Worm (Caenorhabditis elegans) whole organism, early embryonic: Measurements from ENCODE around the gene arrd-15.

Experiments
- B0310.2 ChIP-seq: sonication (generic microtip); optimal IDR thresholded peaks from 2 replicates; lab custom pipeline; 2016; ENCODE audit warnings: mild to moderate bottlenecking, missing genetic modification characterization, missing compliant biosample characterization
- F13C5.2 ChIP-seq: sonication (generic microtip); optimal IDR thresholded peaks from 2 replicates; lab custom pipeline; 2017; ENCODE audit warnings: mild to moderate bottlenecking, missing genetic modification characterization, inconsistent platforms, missing compliant biosample characterization
- aly-1 ChIP-seq: sonication (generic microtip); optimal IDR thresholded peaks from 2 replicates; lab custom pipeline; 2016; ENCODE audit warnings: missing genetic modification characterization, missing compliant biosample characterization
- ama-1 ChIP-seq: fragments of 150-350 bp; optimal IDR thresholded peaks from 2 replicates; lab custom pipeline; 2014
- ceh-13 ChIP-seq: fragments of 200-800 bp; sonication (Bioruptor generic); optimal IDR thresholded peaks from 2 replicates; lab custom pipeline; 2018; ENCODE audit warnings: mild to moderate bottlenecking, missing genetic modification characterization, missing compliant biosample characterization
- ceh-36 ChIP-seq: sonication (generic microtip); optimal IDR thresholded peaks from 2 replicates; lab custom pipeline; 2016; ENCODE audit warnings: missing genetic modification characterization, inconsistent platforms, missing compliant biosample characterization
- ets-7 ChIP-seq: sonication (generic microtip); optimal IDR thresholded peaks from 2 replicates; lab custom pipeline; 2016; ENCODE audit warnings: missing genotype, missing genetic modification characterization, missing compliant biosample characterization
- flt-1 ChIP-seq: fragments of 200-800 bp; sonication (Bioruptor generic); IDR thresholded peaks from 2 replicates; pipeline ENCODE4 v1.3.6; 2022; ENCODE audit warnings: missing genetic modification characterization, missing compliant biosample characterization
- hmbx-1 ChIP-seq: sonication (generic microtip); optimal IDR thresholded peaks from 2 replicates; lab custom pipeline; 2016; ENCODE audit warnings: mild to moderate bottlenecking, missing genetic modification characterization, missing compliant biosample characterization
- hmg-4 ChIP-seq: fragments of 200-800 bp; sonication (Bioruptor generic); optimal IDR thresholded peaks from 2 replicates; lab custom pipeline; 2018; ENCODE audit warnings: mild to moderate bottlenecking, missing genetic modification characterization, missing compliant biosample characterization
- hnd-1 ChIP-seq: sonication (generic microtip); optimal IDR thresholded peaks from 2 replicates; lab custom pipeline; 2016; ENCODE audit warnings: missing genetic modification characterization, missing compliant biosample characterization
- pes-1 ChIP-seq: fragments of 200-800 bp; sonication (Bioruptor generic); IDR thresholded peaks from 2 replicates; pipeline ENCODE4 v1.3.6; 2022; ENCODE audit warnings: missing genetic modification reagents, missing genetic modification characterization, missing compliant biosample characterization
- scrt-1 ChIP-seq: fragments of 200-800 bp; sonication (Bioruptor generic); IDR thresholded peaks from 2 replicates; pipeline ENCODE4 v1.3.6; 2022; ENCODE audit warnings: missing genetic modification characterization, missing compliant biosample characterization
- sea-1 ChIP-seq: fragments of 200-800 bp; sonication (Bioruptor generic); conservative IDR thresholded peaks from 2 replicates; pipeline ENCODE4 v1.3.6; 2022; ENCODE audit warnings: missing genetic modification characterization, missing compliant biosample characterization
- tbx-11 ChIP-seq: fragments of 200-800 bp; sonication (Bioruptor generic); IDR thresholded peaks from 2 replicates; pipeline ENCODE4 v1.3.6; 2022; ENCODE audit warnings: missing genetic modification characterization, missing compliant biosample characterization
- tbx-37 ChIP-seq: fragments of 200-800 bp; sonication (Bioruptor generic); conservative IDR thresholded peaks from 2 replicates; pipeline ENCODE4 v1.3.6; 2022; ENCODE audit warnings: missing genetic modification reagents, missing genetic modification characterization, missing compliant biosample characterization
- tra-4 ChIP-seq: sonication (generic microtip); optimal IDR thresholded peaks from 2 replicates; lab custom pipeline; 2017; ENCODE audit warnings: missing genetic modification characterization, missing compliant biosample characterization

The arrd-15 gene

DNA sequence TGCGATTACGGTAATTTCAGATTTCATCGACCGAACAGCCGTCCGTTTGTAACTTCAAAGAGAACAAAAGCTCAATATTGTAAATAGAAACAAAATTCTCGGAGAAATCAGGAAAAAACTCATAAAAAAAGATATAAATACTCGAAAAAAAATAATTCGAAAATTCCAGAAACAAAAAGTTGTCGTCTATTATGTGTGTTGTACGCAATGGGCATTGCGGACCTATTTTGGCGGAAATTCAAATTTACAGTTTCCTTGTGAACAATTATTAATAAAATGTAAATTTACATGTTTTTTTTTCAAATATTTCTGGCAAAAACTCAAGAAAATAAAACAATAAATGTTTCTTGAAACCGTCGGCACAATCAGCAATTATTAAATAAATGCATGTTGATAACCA is 55.6 kb downstream of the arrd-15 start:
- TF ChIP-seq tbx-37 (no peak), sea-1 (GFP tag; lab: Robert Waterston, UW) (no peak), ceh-36 (tag; lab: Kevin White, UChicago) (no peak), aly-1 (tag; lab: Kevin White, UChicago) (no peak), hmg-4 (GFP tag; lab: Kevin White, UChicago) (no peak), tbx-11 (GFP tag; lab: Robert Waterston, UW) (no peak), scrt-1 (GFP tag; lab: Robert Waterston, UW) (no peak), ceh-13 (GFP tag; lab: Kevin White, UChicago) (no peak), B0310.2 (tag; lab: Kevin White, UChicago) (no peak), hnd-1 (tag; lab: Kevin White, UChicago) (no peak), tra-4 (tag; lab: Kevin White, UChicago) (no peak), F13C5.2 (tag; lab: Kevin White, UChicago) (no peak), ets-7 (tag; lab: Kevin White, UChicago) (no peak), flt-1 (GFP tag; lab: Robert Waterston, UW) (no peak), hmbx-1 (tag; lab: Kevin White, UChicago) (no peak), pes-1 (GFP tag; lab: Robert Waterston, UW) (no peak), ama-1 (lab: Kevin White, UChicago) (no peak)

ce11 chrIII:8985965-8986364 is 56.1 kb downstream of the arrd-15 start:
- TF ChIP-seq sea-1 (GFP tag; lab: Robert Waterston, UW) (no peak), ceh-36 (tag; lab: Kevin White, UChicago) (no peak), tra-4 (tag; lab: Kevin White, UChicago) (no peak), ama-1 (lab: Kevin White, UChicago) (no peak), scrt-1 (GFP tag; lab: Robert Waterston, UW) (no peak), ets-7 (tag; lab: Kevin White, UChicago) (no peak), B0310.2 (tag; lab: Kevin White, UChicago) (no peak), hnd-1 (tag; lab: Kevin White, UChicago) (no peak), tbx-37 (no peak), hmbx-1 (tag; lab: Kevin White, UChicago) (no peak)
